Fruit fly (Drosophila melanogaster): Measurements from ENCODE around the gene CG12104.
A peak's percentile ranks its signal among the peaks of the same experiment; 100 is the strongest.

The CG12104 gene

DNA sequence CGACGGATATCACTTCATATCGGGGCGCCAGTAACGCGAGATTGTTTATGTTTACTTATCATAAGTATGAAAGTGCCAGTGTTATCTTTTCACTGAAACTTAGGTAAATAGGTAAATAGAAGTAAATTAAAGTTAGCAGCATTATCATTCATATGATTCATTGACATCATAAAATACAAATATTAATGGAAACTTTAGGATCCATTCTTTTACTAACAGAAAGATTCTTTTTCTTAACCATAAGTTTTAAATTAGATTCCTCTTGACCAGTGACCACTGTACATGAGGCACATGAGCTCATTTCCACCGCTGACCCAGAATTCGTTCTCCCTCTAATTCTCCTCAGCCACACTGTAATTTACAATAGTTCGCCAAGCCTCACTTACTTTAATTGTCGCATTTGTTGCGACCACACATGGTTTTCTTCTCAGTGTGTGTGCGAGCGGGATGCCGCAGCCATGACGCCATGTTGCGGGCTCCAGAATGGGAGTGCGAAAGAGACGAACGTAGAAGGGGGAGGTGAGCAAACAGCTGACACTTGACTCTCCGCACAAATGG, 24.0 kb downstream of the CG12104 start (continued):
- TF ChIP-seq CG11456 (GFP tag; IDR thresholded peaks at IDR 0.05) (0 out of 3 replicates have a peak, but pooled peaks have one; percentile 41), CG18764 (GFP tag; optimal IDR thresholded peaks at IDR 0.05) (peak; percentile 14), Hr39 (optimal IDR thresholded peaks at IDR 0.05) (no peak), crol (GFP tag; IDR thresholded peaks at IDR 0.05) (peak; percentile 64), ken (GFP tag; IDR thresholded peaks at IDR 0.05) (0 out of 3 replicates have a peak, but pooled peaks have one; percentile 38), insv (GFP tag; optimal IDR thresholded peaks at IDR 0.05) (no peak), Dad (GFP tag; optimal IDR thresholded peaks at IDR 0.05) (no peak), aop (GFP tag; IDR thresholded peaks at IDR 0.05) (no peak), Dll (GFP tag; IDR thresholded peaks at IDR 0.05; ENCODE audit: partially characterized antibody) (no peak), Nf-YC (tag; optimal IDR thresholded peaks at IDR 0.05) (no peak), CG12219 (GFP tag; optimal IDR thresholded peaks at IDR 0.05) (no peak), CG11247 (GFP tag; IDR thresholded peaks at IDR 0.05) (no peak), Elba2 (GFP tag; optimal IDR thresholded peaks at IDR 0.05) (no peak), CG10654 (GFP tag; optimal IDR thresholded peaks at IDR 0.05) (peak; percentile 24), CG2889 (GFP tag; IDR thresholded peaks at IDR 0.05) (no peak), CG11560 (tag; IDR thresholded peaks at IDR 0.05) (no peak), oc (tag; optimal IDR thresholded peaks at IDR 0.05) (no peak), Lhr (GFP tag; optimal IDR thresholded peaks at IDR 0.05) (no peak), corto (GFP tag; optimal IDR thresholded peaks at IDR 0.05) (no peak), caup (GFP tag; optimal IDR thresholded peaks at IDR 0.05; ENCODE audit: severe bottlenecking) (no peak), jing (GFP tag; optimal IDR thresholded peaks at IDR 0.05) (no peak), Rx (GFP tag; IDR thresholded peaks at IDR 0.05) (no peak), pan (optimal IDR thresholded peaks at IDR 0.05) (no peak), pan (GFP tag; optimal IDR thresholded peaks at IDR 0.05 in 1 of 2, IDR thresholded peaks at IDR 0.05 in 1 of 2) (peak in 1 of 2 experiments; percentile 56), tgo (GFP tag; IDR thresholded peaks at IDR 0.05) (peak; percentile 41; the same call in 1 of the 3 replicates), Hmr (GFP tag; optimal IDR thresholded peaks at IDR 0.05) (no peak), CG18262 (tag; optimal IDR thresholded peaks at IDR 0.05) (peak; percentile 47), CG18599 (GFP tag; optimal IDR thresholded peaks at IDR 0.05) (peak; percentile 57), pb (GFP tag; optimal IDR thresholded peaks at IDR 0.05) (peak; percentile 16), Mrtf (GFP tag; IDR thresholded peaks at IDR 0.05) (0 out of 3 replicates have a peak, but pooled peaks have one; percentile 36), NFAT (GFP tag; IDR thresholded peaks at IDR 0.05) (peak; percentile 39; the same call in 1 of the 2 replicates), pzg (GFP tag; optimal IDR thresholded peaks at IDR 0.05) (no peak), Sry-δ (GFP tag; optimal IDR thresholded peaks at IDR 0.05) (no peak), CG5245 (GFP tag; optimal IDR thresholded peaks at IDR 0.05) (peak; percentile 39), CG14050 (GFP tag; IDR thresholded peaks at IDR 0.05) (no peak), al (GFP tag; IDR thresholded peaks at IDR 0.05) (peak; percentile 10; the same call in 1 of the 2 replicates), tup (GFP tag; optimal IDR thresholded peaks at IDR 0.05) (no peak), HLH3B (GFP tag; IDR thresholded peaks at IDR 0.05) (peak; percentile 47; the same call in 1 of the 2 replicates), da (GFP tag; optimal IDR thresholded peaks at IDR 0.05) (no peak), slou (GFP tag; optimal IDR thresholded peaks at IDR 0.05) (no peak), Lim3 (GFP tag; IDR thresholded peaks at IDR 0.05) (no peak), slbo (GFP tag; IDR thresholded peaks at IDR 0.05) (peak; percentile 27), CG7357 (GFP tag; IDR thresholded peaks at IDR 0.05) (no peak), CG16813 (GFP tag; IDR thresholded peaks at IDR 0.05; ENCODE audit: partially characterized antibody) (no peak), br (optimal IDR thresholded peaks at IDR 0.05) (no peak), CG32772 (GFP tag; IDR thresholded peaks at IDR 0.05) (0 out of 2 replicates have a peak, but pooled peaks have one; percentile 5), CG17186 (GFP tag; optimal IDR thresholded peaks at IDR 0.05) (no peak), gcm (GFP tag; optimal IDR thresholded peaks at IDR 0.05) (no peak), NK7.1 (GFP tag; optimal IDR thresholded peaks at IDR 0.05) (no peak), danr (GFP tag; IDR thresholded peaks at IDR 0.05) (no peak), p53 (GFP tag; optimal IDR thresholded peaks at IDR 0.05) (no peak), CG4820 (GFP tag; optimal IDR thresholded peaks at IDR 0.05) (peak; percentile 37)
